Worm (Caenorhabditis elegans) whole organism, young adult: ENCODE results near the gene nlp-32.

Experiments
- B0019.2 ChIP-seq: fragments of 200-800 bp; sonication (Bioruptor generic); conservative IDR thresholded peaks from 2 replicates; pipeline ENCODE4 v1.3.6; 2022; ENCODE audit warnings: missing genetic modification reagents, missing genetic modification characterization, missing compliant biosample characterization
- B0336.3 ChIP-seq: fragments of 200-800 bp; sonication (Bioruptor generic); IDR thresholded peaks from 2 replicates; pipeline ENCODE4 v1.3.6; 2022; ENCODE audit warnings: missing genetic modification characterization, missing compliant biosample characterization
- C06A6.2 ChIP-seq: fragments of 200-800 bp; sonication (Bioruptor generic); conservative IDR thresholded peaks from 2 replicates; pipeline ENCODE4 v1.3.6; 2022; ENCODE audit warnings: missing genetic modification characterization, missing compliant biosample characterization
- F10E7.11 ChIP-seq: sonication (generic microtip); optimal IDR thresholded peaks from 2 replicates; lab custom pipeline; 2017; ENCODE audit warnings: mild to moderate bottlenecking, missing genetic modification characterization, moderate library complexity, missing compliant biosample characterization
- F22D6.2 ChIP-seq: sonication (generic microtip); optimal IDR thresholded peaks from 2 replicates; lab custom pipeline; 2016; ENCODE audit warnings: mild to moderate bottlenecking, missing genetic modification characterization, missing compliant biosample characterization
- K11D2.4 ChIP-seq: fragments of 200-800 bp; sonication (Bioruptor generic); IDR thresholded peaks from 2 replicates; pipeline ENCODE4 v1.3.6; 2022; ENCODE audit warnings: missing genetic modification reagents, missing genetic modification characterization, missing compliant biosample characterization
- atf-7 ChIP-seq: sonication (generic microtip); optimal IDR thresholded peaks from 2 replicates; lab custom pipeline; 2017; ENCODE audit warnings: mild to moderate bottlenecking, missing genetic modification characterization, missing compliant biosample characterization
- athp-1 ChIP-seq: sonication (generic microtip); optimal IDR thresholded peaks from 2 replicates; lab custom pipeline; 2017; ENCODE audit warnings: mild to moderate bottlenecking, missing genetic modification characterization, missing compliant biosample characterization
- attf-3 ChIP-seq: fragments of 200-800 bp; sonication (Bioruptor generic); conservative IDR thresholded peaks from 2 replicates; pipeline ENCODE4 v1.3.6; 2022; ENCODE audit warnings: missing genetic modification reagents, missing genetic modification characterization, missing compliant biosample characterization
- attf-5 ChIP-seq: fragments of 200-800 bp; sonication (Bioruptor generic); optimal IDR thresholded peaks from 2 replicates; lab custom pipeline; 2018; ENCODE audit warnings: mild to moderate bottlenecking, missing genetic modification characterization, missing compliant biosample characterization
- bed-2 ChIP-seq: fragments of 200-800 bp; sonication (Bioruptor generic); IDR thresholded peaks from 2 replicates; pipeline ENCODE4 v1.3.6; 2022; ENCODE audit warnings: missing genetic modification reagents, missing genetic modification characterization, missing compliant biosample characterization
- ceh-100 ChIP-seq: fragments of 200-800 bp; sonication (Bioruptor generic); IDR thresholded peaks from 2 replicates; pipeline ENCODE4 v1.3.6; 2022; ENCODE audit warnings: missing genetic modification reagents, missing genetic modification characterization, missing compliant biosample characterization
- ceh-27 ChIP-seq: fragments of 200-800 bp; sonication (Bioruptor generic); optimal IDR thresholded peaks from 2 replicates; lab custom pipeline; 2018; ENCODE audit warnings: mild to moderate bottlenecking, missing genetic modification characterization, moderate library complexity, missing compliant biosample characterization
- ceh-40 ChIP-seq: fragments of 200-800 bp; sonication (Bioruptor generic); IDR thresholded peaks from 2 replicates; pipeline ENCODE4 v1.3.6; 2022; ENCODE audit warnings: missing genetic modification characterization, missing compliant biosample characterization
- ceh-58 ChIP-seq: fragments of 200-800 bp; sonication (Bioruptor generic); IDR thresholded peaks from 2 replicates; pipeline ENCODE4 v1.3.6; 2022; ENCODE audit warnings: missing genetic modification characterization, missing compliant biosample characterization
- chd-7 ChIP-seq: sonication (generic microtip); optimal IDR thresholded peaks from 2 replicates; lab custom pipeline; 2016; ENCODE audit warnings: mild to moderate bottlenecking, missing genetic modification characterization, moderate library complexity, missing compliant biosample characterization
- die-1 ChIP-seq: sonication (generic microtip); optimal IDR thresholded peaks from 2 replicates; lab custom pipeline; 2016; ENCODE audit warnings: missing genotype, mild to moderate bottlenecking, missing genetic modification characterization, missing compliant biosample characterization
- egl-18 ChIP-seq: fragments of 200-800 bp; sonication (Bioruptor generic); IDR thresholded peaks from 2 replicates; pipeline ENCODE4 v1.3.6; 2022; ENCODE audit warnings: missing genetic modification reagents, missing genetic modification characterization, missing compliant biosample characterization
- egrh-3 ChIP-seq: fragments of 200-800 bp; sonication (Bioruptor generic); IDR thresholded peaks from 2 replicates; pipeline ENCODE4 v1.3.6; 2022; ENCODE audit warnings: missing genetic modification reagents, missing genetic modification characterization, missing compliant biosample characterization
- hmg-1.2 ChIP-seq: fragments of 200-800 bp; sonication (Bioruptor generic); IDR thresholded peaks from 2 replicates; pipeline ENCODE4 v1.3.6; 2022; ENCODE audit warnings: missing genetic modification reagents, missing genetic modification characterization, missing compliant biosample characterization
- hrde-1 ChIP-seq: sonication (generic microtip); optimal IDR thresholded peaks from 2 replicates; lab custom pipeline; 2016; ENCODE audit warnings: missing genetic modification characterization, mild to moderate bottlenecking, missing compliant biosample characterization, moderate library complexity, missing genotype, missing genetic modification reagents, borderline replicate concordance
- lin-35 ChIP-seq, 3 experiments: fragments of 150-350 bp in 2 of 3; sonication (generic microtip) in 1 of 3; optimal IDR thresholded peaks; 2 replicates each; lab custom pipeline; 2014 to 2018; ENCODE audit warnings: missing biosample characterization in 3 of 3, missing genetic modification characterization in 3 of 3, missing genetic modification reagents in 3 of 3
- madf-10 ChIP-seq: sonication (generic microtip); optimal IDR thresholded peaks from 2 replicates; lab custom pipeline; 2016; ENCODE audit warnings: mild to moderate bottlenecking, missing genetic modification characterization, missing compliant biosample characterization
- madf-8 ChIP-seq: fragments of 200-800 bp; sonication (Bioruptor generic); conservative IDR thresholded peaks from 2 replicates; pipeline ENCODE4 v1.3.6; 2022; ENCODE audit warnings: missing genetic modification reagents, missing genetic modification characterization, missing compliant biosample characterization
- nfya-1 ChIP-seq: sonication (generic microtip); optimal IDR thresholded peaks from 2 replicates; lab custom pipeline; 2017; ENCODE audit warnings: antibody characterized with exemption, missing compliant biosample characterization, missing genetic modification characterization, borderline replicate concordance; ENCODE audit not compliant: insufficient read depth
- nhr-120 ChIP-seq: fragments of 200-800 bp; sonication (Bioruptor generic); IDR thresholded peaks from 2 replicates; pipeline ENCODE4 v1.3.6; 2022; ENCODE audit warnings: missing genetic modification characterization, missing compliant biosample characterization
- nhr-80 ChIP-seq: sonication (generic microtip); optimal IDR thresholded peaks from 2 replicates; lab custom pipeline; 2016; ENCODE audit warnings: missing genetic modification characterization, missing compliant biosample characterization
- sea-2 ChIP-seq: fragments of 200-800 bp; sonication (Bioruptor generic); IDR thresholded peaks from 2 replicates; pipeline ENCODE4 v1.3.6; 2022; ENCODE audit warnings: missing genetic modification characterization, missing compliant biosample characterization
- snpc-4 ChIP-seq, 5 experiments: fragments of 150-350 bp in 1 of 5; sonication (generic microtip) in 4 of 5; optimal IDR thresholded peaks; 2 replicates each; lab custom pipeline; 2014 to 2018; ENCODE audit warnings: missing genetic modification characterization in 5 of 5, missing biosample characterization in 3 of 5, antibody characterized with exemption in 2 of 5, mild to moderate bottlenecking in 2 of 5, missing compliant biosample characterization in 2 of 5, missing genotype in 2 of 5, moderate library complexity in 2 of 5, missing genetic modification reagents in 1 of 5
- somi-1 ChIP-seq: fragments of 200-800 bp; sonication (Bioruptor generic); optimal IDR thresholded peaks from 2 replicates; lab custom pipeline; 2018; ENCODE audit warnings: mild to moderate bottlenecking, missing genetic modification characterization, missing compliant biosample characterization
- tlf-1 ChIP-seq: fragments of 200-800 bp; sonication (Bioruptor generic); optimal IDR thresholded peaks from 2 replicates; lab custom pipeline; 2018; ENCODE audit warnings: mild to moderate bottlenecking, missing genetic modification characterization, missing compliant biosample characterization
- unc-130 ChIP-seq: sonication (generic microtip); optimal IDR thresholded peaks from 2 replicates; lab custom pipeline; 2016; ENCODE audit warnings: missing genetic modification reagents, missing genetic modification characterization, missing compliant biosample characterization
- unc-62 ChIP-seq: fragments of 150-350 bp; optimal IDR thresholded peaks from 2 replicates; lab custom pipeline; 2014; ENCODE audit warnings: missing biosample characterization, missing genetic modification reagents, missing genetic modification characterization
- zfh-2 ChIP-seq: fragments of 200-800 bp; sonication (Bioruptor generic); conservative IDR thresholded peaks from 2 replicates; pipeline ENCODE4 v1.3.6; 2022; ENCODE audit warnings: missing genetic modification reagents, missing genetic modification characterization, missing compliant biosample characterization
- ztf-18 ChIP-seq: sonication (generic microtip); optimal IDR thresholded peaks from 2 replicates; lab custom pipeline; 2016; ENCODE audit warnings: missing genotype, mild to moderate bottlenecking, missing genetic modification characterization, missing compliant biosample characterization
- ztf-3 ChIP-seq: fragments of 200-800 bp; sonication (Bioruptor generic); optimal IDR thresholded peaks from 2 replicates; lab custom pipeline; 2018; ENCODE audit warnings: mild to moderate bottlenecking, missing genetic modification characterization, missing compliant biosample characterization

The nlp-32 gene

DNA sequence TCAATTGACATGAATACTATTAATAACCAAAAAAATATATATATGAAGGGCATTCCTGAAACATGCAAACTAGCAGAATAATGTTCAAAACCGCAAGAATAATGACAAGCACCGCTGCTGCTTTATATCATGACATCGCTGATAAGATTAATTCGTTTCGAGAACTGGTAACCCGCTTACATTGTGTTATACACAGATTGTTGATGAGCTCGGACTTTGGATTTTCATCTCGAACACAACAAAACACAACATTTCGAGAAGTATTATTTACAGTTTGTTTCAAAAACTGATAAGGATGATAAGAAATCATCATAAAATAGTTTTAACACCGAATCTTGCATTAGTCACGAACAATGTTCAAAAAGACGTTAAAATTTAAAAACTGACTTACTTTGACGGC lies 44.6 kb upstream of the nlp-32 start:
- peak; percentile 30 for TF ChIP-seq nhr-80 (tag; lab: Kevin White, UChicago)
- TF ChIP-seq chd-7 (tag; lab: Kevin White, UChicago), result no peak
- no peak for TF ChIP-seq ztf-18

DNA sequence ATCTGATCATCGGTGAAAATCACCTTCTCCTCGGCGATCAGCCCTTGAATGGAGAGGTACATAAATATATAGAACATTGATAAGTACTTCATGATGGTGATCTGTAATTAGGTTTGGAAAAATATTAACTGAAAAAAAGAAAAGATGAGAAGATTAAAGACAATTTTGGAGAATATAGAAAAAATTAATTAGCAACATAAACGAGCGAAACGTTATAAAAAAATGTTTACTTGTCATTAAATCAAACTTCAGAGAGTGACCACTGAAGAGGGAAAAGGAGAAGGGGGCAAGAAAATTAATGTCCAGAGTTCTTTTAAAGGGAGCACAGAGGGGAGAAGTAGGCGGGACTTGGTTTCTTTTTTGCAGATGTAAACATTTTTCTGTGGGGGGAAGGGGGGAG lies 40.5 kb upstream of the nlp-32 start, which contains the start of gene T22F7.4:
T22F7.4 (minus strand) TSS at position 101 of the 400 bp plus-strand sequence.
- no peak for TF ChIP-seq madf-8 (GFP tag; lab: Robert Waterston, UW)
- no peak for TF ChIP-seq hmg-1.2 (GFP tag; lab: Robert Waterston, UW)
- no peak for TF ChIP-seq F10E7.11 (tag; lab: Kevin White, UChicago)
- TF ChIP-seq C06A6.2 (GFP tag; lab: Robert Waterston, UW), result no peak
- TF ChIP-seq K11D2.4 (GFP tag; lab: Robert Waterston, UW), result no peak
- TF ChIP-seq nfya-1 (tag; lab: Kevin White, UChicago), result no peak
- TF ChIP-seq sea-2 (GFP tag; lab: Robert Waterston, UW), result no peak
- TF ChIP-seq hrde-1 (tag; lab: Kevin White, UChicago), result no peak
- TF ChIP-seq egrh-3 (GFP tag; lab: Robert Waterston, UW), result no peak
- TF ChIP-seq ceh-40 (GFP tag; lab: Robert Waterston, UW), result no peak
- TF ChIP-seq ceh-27, result no peak
- TF ChIP-seq madf-10 (tag; lab: Kevin White, UChicago), result no peak
- TF ChIP-seq B0336.3 (GFP tag; lab: Robert Waterston, UW), result no peak
- TF ChIP-seq nhr-120 (GFP tag; lab: Robert Waterston, UW), result no peak
- TF ChIP-seq unc-62, result no peak
- TF ChIP-seq bed-2 (GFP tag; lab: Robert Waterston, UW), result no peak

DNA sequence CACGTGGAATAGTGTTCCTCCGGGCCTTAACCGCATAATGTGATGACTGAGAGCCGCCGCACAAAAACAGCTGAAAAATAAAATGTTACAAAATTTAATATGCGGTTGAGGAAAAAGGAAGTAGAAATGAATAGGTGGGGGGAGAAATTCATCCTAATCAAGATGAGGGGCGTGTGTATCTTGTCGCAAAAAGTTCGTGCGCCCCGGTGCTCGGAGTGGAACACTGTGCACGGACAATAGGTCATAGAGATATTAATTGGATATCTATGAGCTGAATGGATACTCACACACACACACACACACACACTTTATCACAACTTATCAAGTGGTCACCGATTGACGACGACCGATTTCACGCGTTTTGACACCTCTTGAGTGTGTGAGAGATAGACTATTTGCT lies 37.6 kb upstream of the nlp-32 start, which contains the start of gene T22F7.3:
T22F7.3 (minus strand) TSS at position 101 of the 400 bp plus-strand sequence.
- TF ChIP-seq unc-62, result no peak

DNA sequence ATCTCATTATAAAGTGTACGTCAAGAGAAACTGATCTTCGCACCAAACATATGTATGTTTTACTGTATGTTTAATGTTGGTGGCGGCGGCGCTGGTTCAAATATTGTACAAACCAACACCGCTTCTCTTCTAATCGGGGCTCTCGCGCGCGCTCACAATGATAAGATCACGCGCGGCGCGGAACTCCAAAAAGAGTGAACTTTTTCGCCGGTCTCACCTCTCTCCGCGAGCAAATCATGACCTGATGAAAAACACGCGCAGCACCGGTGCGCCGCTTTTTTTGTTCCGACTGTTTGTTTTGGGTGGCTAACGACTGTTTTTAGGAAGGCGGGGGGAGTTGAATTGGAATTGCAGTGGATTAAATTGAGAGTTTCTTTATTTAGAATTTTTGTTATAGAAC lies 27.0 kb upstream of the nlp-32 start:
- TF ChIP-seq tlf-1 (GFP tag; lab: Kevin White, UChicago), result no peak
- TF ChIP-seq F22D6.2 (tag; lab: Kevin White, UChicago), result no peak
- no peak for TF ChIP-seq somi-1 (GFP tag; lab: Kevin White, UChicago)
- TF ChIP-seq B0019.2, result no peak
- peak; percentile 66 for TF ChIP-seq zfh-2 (GFP tag; lab: Robert Waterston, UW)
- TF ChIP-seq, all 124 proteins: peak for 1

DNA sequence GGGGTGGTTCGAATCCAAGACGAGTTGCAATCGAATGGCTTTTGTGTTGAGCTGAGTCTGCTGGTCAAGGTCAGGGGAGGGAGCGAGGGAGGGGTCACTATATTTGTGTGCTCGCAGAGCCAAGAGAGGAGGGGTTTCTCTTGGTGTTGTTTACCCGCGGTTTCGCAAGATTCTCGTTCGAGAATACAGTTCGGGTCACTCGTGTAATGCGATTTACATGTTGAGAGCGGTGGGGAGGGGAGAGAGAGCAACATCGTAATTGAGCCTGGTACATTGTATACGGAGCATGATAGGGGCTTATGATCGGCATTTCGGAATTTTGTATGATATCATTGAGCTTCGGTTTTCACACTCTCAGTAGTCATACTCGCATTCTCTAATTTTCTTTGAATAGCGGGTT lies 25.8 kb upstream of the nlp-32 start, which contains the start of gene F30H5.3:
F30H5.3 (minus strand) TSS at position 101 of the 400 bp plus-strand sequence.
- no peak for TF ChIP-seq atf-7 (tag; lab: Kevin White, UChicago)
- no peak for TF ChIP-seq unc-130 (GFP tag; lab: Kevin White, UChicago)
- no peak for TF ChIP-seq die-1 (tag; lab: Kevin White, UChicago)
- TF ChIP-seq lin-35 (GFP tag; optimal IDR thresholded peaks at IDR 0.05; lab: Kevin White, UChicago), result no peak
- TF ChIP-seq athp-1, result no peak
- TF ChIP-seq ztf-3, result no peak
- no peak for TF ChIP-seq ceh-100 (GFP tag; lab: Robert Waterston, UW)
- no peak for TF ChIP-seq attf-3 (GFP tag; lab: Robert Waterston, UW)
- TF ChIP-seq snpc-4 (GFP tag; optimal IDR thresholded peaks at IDR 0.05; lab: Kevin White, UChicago), result no peak
- no peak for TF ChIP-seq snpc-4 (tag; optimal IDR thresholded peaks at IDR 0.05; lab: Kevin White, UChicago)
- TF ChIP-seq attf-5 (GFP tag; lab: Kevin White, UChicago), result no peak
- TF ChIP-seq ceh-58 (GFP tag; lab: Robert Waterston, UW), result 0 out of 2 replicates have a peak, but pooled peaks have one; percentile 40
- TF ChIP-seq zfh-2 (GFP tag; lab: Robert Waterston, UW), result 0 out of 2 replicates have a peak, but pooled peaks have one; percentile 24
- no peak for TF ChIP-seq egl-18
- TF ChIP-seq, all 124 proteins: peak for 2
